Worm (Caenorhabditis elegans) whole organism, early embryonic: ENCODE measurements around the gene tost-1.

Experiments
- B0310.2 ChIP-seq: sonication (generic microtip); optimal IDR thresholded peaks from 2 replicates; lab custom pipeline; 2016; ENCODE audit warnings: mild to moderate bottlenecking, missing genetic modification characterization, missing compliant biosample characterization
- aly-1 ChIP-seq: sonication (generic microtip); optimal IDR thresholded peaks from 2 replicates; lab custom pipeline; 2016; ENCODE audit warnings: missing genetic modification characterization, missing compliant biosample characterization
- ama-1 ChIP-seq: fragments of 150-350 bp; optimal IDR thresholded peaks from 2 replicates; lab custom pipeline; 2014
- ceh-36 ChIP-seq: sonication (generic microtip); optimal IDR thresholded peaks from 2 replicates; lab custom pipeline; 2016; ENCODE audit warnings: missing genetic modification characterization, inconsistent platforms, missing compliant biosample characterization
- flt-1 ChIP-seq: fragments of 200-800 bp; sonication (Bioruptor generic); IDR thresholded peaks from 2 replicates; pipeline ENCODE4 v1.3.6; 2022; ENCODE audit warnings: missing genetic modification characterization, missing compliant biosample characterization
- hmbx-1 ChIP-seq: sonication (generic microtip); optimal IDR thresholded peaks from 2 replicates; lab custom pipeline; 2016; ENCODE audit warnings: mild to moderate bottlenecking, missing genetic modification characterization, missing compliant biosample characterization
- hmg-4 ChIP-seq: fragments of 200-800 bp; sonication (Bioruptor generic); optimal IDR thresholded peaks from 2 replicates; lab custom pipeline; 2018; ENCODE audit warnings: mild to moderate bottlenecking, missing genetic modification characterization, missing compliant biosample characterization
- sea-1 ChIP-seq: fragments of 200-800 bp; sonication (Bioruptor generic); conservative IDR thresholded peaks from 2 replicates; pipeline ENCODE4 v1.3.6; 2022; ENCODE audit warnings: missing genetic modification characterization, missing compliant biosample characterization
- tra-4 ChIP-seq: sonication (generic microtip); optimal IDR thresholded peaks from 2 replicates; lab custom pipeline; 2017; ENCODE audit warnings: missing genetic modification characterization, missing compliant biosample characterization

ce11 chrIII:4856109-4856508, 22.0 kb downstream of the tost-1 start, which contains the start of gene C35D10.7:
- no peak for TF ChIP-seq ceh-36 (tag; lab: Kevin White, UChicago)
- TF ChIP-seq hmg-4 (GFP tag; lab: Kevin White, UChicago): no peak
- no peak for TF ChIP-seq B0310.2 (tag; lab: Kevin White, UChicago)
- no peak for TF ChIP-seq tra-4 (tag; lab: Kevin White, UChicago)
- TF ChIP-seq ama-1 (lab: Kevin White, UChicago): no peak
- no peak for TF ChIP-seq hmbx-1 (tag; lab: Kevin White, UChicago)
- TF ChIP-seq sea-1 (GFP tag; lab: Robert Waterston, UW): no peak
- TF ChIP-seq aly-1: no peak
- TF ChIP-seq flt-1: no peak
